Worm (Caenorhabditis elegans) whole organism, L4 larva: Measurements from ENCODE around the gene dnj-7.

Experiments used
- D1046.2 ChIP-seq: fragments of 200-800 bp; sonication (Bioruptor generic); IDR thresholded peaks from 2 replicates; pipeline ENCODE4 v1.3.6; 2022; ENCODE audit warnings: missing genetic modification characterization, missing compliant biosample characterization
- F49E8.2 ChIP-seq: sonication (generic microtip); optimal IDR thresholded peaks from 2 replicates; lab custom pipeline; 2016; ENCODE audit warnings: missing compliant biosample characterization, mild to moderate bottlenecking, missing genetic modification characterization, borderline replicate concordance
- R02D3.7 ChIP-seq: fragments of 150-350 bp; sonication (generic microtip); optimal IDR thresholded peaks from 3 replicates; lab custom pipeline; 2014; ENCODE audit warnings: missing biosample characterization, missing genetic modification characterization
- aha-1 ChIP-seq: fragments of 150-350 bp; peaks from one replicate; lab custom pipeline; 2014; ENCODE audit warnings: missing biosample characterization, missing genetic modification characterization
- aly-2 ChIP-seq: sonication (generic microtip); optimal IDR thresholded peaks from 2 replicates; lab custom pipeline; 2018; ENCODE audit warnings: missing biosample characterization, missing genetic modification characterization
- arid-1 ChIP-seq: fragments of 200-800 bp; sonication (Bioruptor generic); conservative IDR thresholded peaks from 2 replicates; pipeline ENCODE4 v1.3.6; 2022; ENCODE audit warnings: missing genetic modification reagents, missing genetic modification characterization, missing compliant biosample characterization
- cey-2 ChIP-seq: sonication (generic microtip); optimal IDR thresholded peaks from 3 replicates; lab custom pipeline; 2017; ENCODE audit warnings: missing genetic modification characterization, mild to moderate bottlenecking, missing compliant biosample characterization, antibody characterized with exemption, borderline replicate concordance; ENCODE audit not compliant: insufficient read depth
- ctbp-1 ChIP-seq: fragments of 200-800 bp; sonication (Bioruptor generic); IDR thresholded peaks from 2 replicates; pipeline ENCODE4 v1.3.6; 2022; ENCODE audit warnings: missing genetic modification reagents, missing genetic modification characterization, missing compliant biosample characterization
- daf-16 ChIP-seq, 3 experiments: sonication (generic microtip); optimal IDR thresholded peaks; 2 replicates each; lab custom pipeline; 2016 to 2017; ENCODE audit warnings: missing genetic modification characterization in 3 of 3, missing genetic modification reagents in 3 of 3, mild to moderate bottlenecking in 2 of 3, missing compliant biosample characterization in 2 of 3, missing biosample characterization in 1 of 3, moderate library complexity in 1 of 3
- dmd-6 ChIP-seq: fragments of 200-800 bp; sonication (Bioruptor generic); IDR thresholded peaks from 2 replicates; pipeline ENCODE4 v1.3.6; 2022; ENCODE audit warnings: missing genetic modification reagents, missing genetic modification characterization, missing compliant biosample characterization
- gei-8 ChIP-seq: fragments of 200-800 bp; sonication (Bioruptor generic); optimal IDR thresholded peaks from 2 replicates; lab custom pipeline; 2018; ENCODE audit warnings: mild to moderate bottlenecking, missing genetic modification characterization, missing compliant biosample characterization
- hlh-30 ChIP-seq: sonication (generic microtip); optimal IDR thresholded peaks from 2 replicates; lab custom pipeline; 2017; ENCODE audit warnings: antibody characterized with exemption, mild to moderate bottlenecking, missing genetic modification characterization, missing compliant biosample characterization; ENCODE audit not compliant: insufficient read depth
- jun-1 ChIP-seq: fragments of 150-350 bp; optimal IDR thresholded peaks from 2 replicates; lab custom pipeline; 2014; ENCODE audit warnings: missing biosample characterization, missing genetic modification reagents, missing genetic modification characterization
- lin-13 ChIP-seq: fragments of 150-350 bp; optimal IDR thresholded peaks from 2 replicates; lab custom pipeline; 2014; ENCODE audit warnings: missing biosample characterization, missing genetic modification reagents, missing genetic modification characterization
- lin-15B ChIP-seq: fragments of 150-350 bp; sonication (generic microtip); optimal IDR thresholded peaks from 3 replicates; lab custom pipeline; 2014; ENCODE audit warnings: missing biosample characterization, missing genetic modification characterization
- lin-39 ChIP-seq: fragments of 150-350 bp; optimal IDR thresholded peaks from 2 replicates; lab custom pipeline; 2014; ENCODE audit warnings: missing biosample characterization, missing genetic modification reagents, missing genetic modification characterization
- lir-3 ChIP-seq: sonication (generic microtip); optimal IDR thresholded peaks from 2 replicates; lab custom pipeline; 2016; ENCODE audit warnings: mild to moderate bottlenecking, missing genetic modification characterization, missing compliant biosample characterization
- mdl-1 ChIP-seq, 2 experiments: fragments of 150-350 bp in 1 of 2; sonication (generic microtip) in 1 of 2; optimal IDR thresholded peaks; 2 replicates each; lab custom pipeline; 2014 to 2017; ENCODE audit warnings: missing biosample characterization in 2 of 2, missing genetic modification characterization in 2 of 2
- mep-1 ChIP-seq: fragments of 150-350 bp; sonication (generic microtip); optimal IDR thresholded peaks from 3 replicates; lab custom pipeline; 2014; ENCODE audit warnings: missing biosample characterization, missing genetic modification characterization
- nhr-10 ChIP-seq: fragments of 150-350 bp; optimal IDR thresholded peaks from 2 replicates; lab custom pipeline; 2014; ENCODE audit warnings: missing biosample characterization, missing genetic modification characterization
- nhr-102 ChIP-seq: sonication (generic microtip); optimal IDR thresholded peaks from 2 replicates; lab custom pipeline; 2016; ENCODE audit warnings: mild to moderate bottlenecking, missing genetic modification characterization, moderate library complexity, missing compliant biosample characterization
- nhr-11 ChIP-seq: fragments of 150-350 bp; optimal IDR thresholded peaks from 2 replicates; lab custom pipeline; 2014; ENCODE audit warnings: missing biosample characterization, missing genetic modification characterization
- nhr-111 ChIP-seq: fragments of 200-800 bp; sonication (Bioruptor generic); optimal IDR thresholded peaks from 2 replicates; lab custom pipeline; 2018; ENCODE audit warnings: mild to moderate bottlenecking, missing genetic modification characterization, missing compliant biosample characterization
- nhr-28 ChIP-seq: fragments of 150-350 bp; optimal IDR thresholded peaks from 2 replicates; lab custom pipeline; 2014; ENCODE audit warnings: missing biosample characterization, missing genetic modification characterization
- nhr-76 ChIP-seq: fragments of 150-350 bp; optimal IDR thresholded peaks from 2 replicates; lab custom pipeline; 2014; ENCODE audit warnings: missing biosample characterization, missing genetic modification characterization
- php-3 ChIP-seq: fragments of 200-800 bp; sonication (Bioruptor generic); IDR thresholded peaks from 2 replicates; pipeline ENCODE4 v1.3.6; 2022; ENCODE audit warnings: missing genetic modification reagents, missing genetic modification characterization, missing compliant biosample characterization
- saeg-2 ChIP-seq: fragments of 200-800 bp; sonication (Bioruptor generic); IDR thresholded peaks from 2 replicates; pipeline ENCODE4 v1.3.6; 2022; ENCODE audit warnings: missing genetic modification reagents, missing genetic modification characterization, missing compliant biosample characterization
- sdz-12 ChIP-seq: fragments of 200-800 bp; sonication (Bioruptor generic); optimal IDR thresholded peaks from 2 replicates; lab custom pipeline; 2018; ENCODE audit warnings: mild to moderate bottlenecking, missing genetic modification characterization, missing compliant biosample characterization
- skn-1 ChIP-seq: fragments of 150-350 bp; optimal IDR thresholded peaks from 2 replicates; lab custom pipeline; 2014; ENCODE audit warnings: missing biosample characterization, missing genetic modification characterization
- spr-1 ChIP-seq: sonication (generic microtip); optimal IDR thresholded peaks from 2 replicates; lab custom pipeline; 2016; ENCODE audit warnings: mild to moderate bottlenecking, missing genetic modification characterization, missing compliant biosample characterization
- spr-3 ChIP-seq: fragments of 200-800 bp; sonication (Bioruptor generic); optimal IDR thresholded peaks from 2 replicates; lab custom pipeline; 2018; ENCODE audit warnings: mild to moderate bottlenecking, missing genetic modification characterization, missing compliant biosample characterization
- tra-1 ChIP-seq: fragments of 200-800 bp; sonication (Bioruptor generic); IDR thresholded peaks from 2 replicates; pipeline ENCODE4 v1.3.6; 2022; ENCODE audit warnings: missing genetic modification reagents, missing genetic modification characterization, missing compliant biosample characterization
- zip-11 ChIP-seq: fragments of 200-800 bp; sonication (Bioruptor generic); IDR thresholded peaks from 2 replicates; pipeline ENCODE4 v1.3.6; 2022; ENCODE audit warnings: missing genetic modification characterization, missing compliant biosample characterization
- zip-2 ChIP-seq: fragments of 150-350 bp; optimal IDR thresholded peaks from 2 replicates; lab custom pipeline; 2014; ENCODE audit warnings: missing biosample characterization, missing genetic modification characterization
- ztf-11 ChIP-seq: fragments of 150-350 bp; optimal IDR thresholded peaks from 2 replicates; lab custom pipeline; 2014; ENCODE audit warnings: missing biosample characterization, missing genetic modification characterization
- ztf-7 ChIP-seq: fragments of 150-350 bp; optimal IDR thresholded peaks from 2 replicates; lab custom pipeline; 2014; ENCODE audit warnings: missing biosample characterization, missing genetic modification characterization

Gene dnj-7

ce11 chrX:7200475-7200874, 6.1 kb downstream of the dnj-7 start (continued):
- TF ChIP-seq nhr-10 (tag; lab: Kevin White, UChicago) (peak; percentile 22), lin-15B (tag; lab: Kevin White, UChicago) (no peak), ctbp-1 (no peak), gei-8 (no peak), zip-11 (GFP tag; lab: Robert Waterston, UW) (no peak), jun-1 (tag; lab: Kevin White, UChicago) (no peak), nhr-11 (no peak), dmd-6 (GFP tag; lab: Robert Waterston, UW) (peak; percentile 64), lin-13 (GFP tag; lab: Kevin White, UChicago) (peak; percentile 18), daf-16 (GFP tag; optimal IDR thresholded peaks at IDR 0.05; lab: Kevin White, UChicago) (no peak), daf-16 (tag; optimal IDR thresholded peaks at IDR 0.05; lab: Kevin White, UChicago) (peak; percentile 79), ztf-7 (peak; percentile 52), lir-3 (tag; lab: Kevin White, UChicago) (no peak), zip-2 (tag; lab: Kevin White, UChicago) (no peak), hlh-30 (tag; lab: Kevin White, UChicago) (peak; percentile 49), R02D3.7 (no peak), lin-39 (tag; lab: Kevin White, UChicago) (no peak), sdz-12 (GFP tag; lab: Kevin White, UChicago) (no peak), tra-1 (GFP tag; lab: Robert Waterston, UW) (no peak), F49E8.2 (no peak), nhr-28 (tag; lab: Kevin White, UChicago) (peak; percentile 9), nhr-102 (tag; lab: Kevin White, UChicago) (peak; percentile 29), spr-3 (no peak), nhr-76 (tag; lab: Kevin White, UChicago) (no peak), D1046.2 (GFP tag; lab: Robert Waterston, UW) (no peak), mep-1 (tag; lab: Kevin White, UChicago) (peak; percentile 3)

DNA sequence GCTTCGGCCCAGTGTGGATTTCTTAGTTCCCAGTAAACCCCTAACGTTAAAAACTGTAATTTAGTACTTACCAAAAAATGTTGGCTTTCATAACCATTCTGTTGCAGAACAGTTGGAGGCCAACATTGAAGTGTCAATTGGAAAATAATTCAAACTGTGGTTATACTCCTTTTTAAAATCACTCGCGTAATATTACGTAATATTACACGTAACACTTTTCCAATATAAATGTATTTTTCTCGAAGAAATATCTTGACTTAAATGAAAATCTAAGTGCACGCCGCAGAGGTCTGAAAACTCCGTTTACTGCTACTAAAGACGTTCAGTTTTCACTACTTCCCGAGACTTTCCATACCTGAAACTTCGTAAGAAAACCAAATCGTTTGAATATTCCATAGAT, 9.8 kb downstream of the dnj-7 start:
- no peak for TF ChIP-seq mdl-1 (tag; optimal IDR thresholded peaks at IDR 0.05; lab: Kevin White, UChicago)

DNA sequence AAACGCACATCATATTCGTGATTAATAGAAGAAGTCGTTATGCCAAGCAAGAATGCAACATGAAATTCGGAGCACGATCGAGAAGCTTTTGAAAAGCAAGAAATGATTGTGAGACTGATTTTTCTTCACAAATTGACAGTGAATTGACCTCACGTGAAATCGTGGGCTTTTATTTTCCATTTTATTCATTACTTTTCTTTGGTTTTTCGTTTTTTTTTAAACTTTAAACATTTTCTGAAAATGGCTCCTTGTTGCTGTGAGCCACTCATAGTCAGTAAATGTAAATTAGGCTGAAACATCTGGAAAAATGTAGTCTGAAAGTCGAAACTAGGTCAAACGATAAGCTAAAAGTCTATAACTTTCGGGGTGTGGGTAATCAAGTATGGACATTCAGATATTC, 10.8 kb downstream of the dnj-7 start, which contains the start of gene C55B6.5:
Gene C55B6.5, minus strand, starts transcription at position 101 of the 400 bp plus-strand sequence.
- no peak for TF ChIP-seq cey-2
- no peak for TF ChIP-seq saeg-2 (GFP tag; lab: Robert Waterston, UW)
- no peak for TF ChIP-seq lir-3 (tag; lab: Kevin White, UChicago)
- TF ChIP-seq jun-1 (tag; lab: Kevin White, UChicago), result no peak
- no peak for TF ChIP-seq nhr-76 (tag; lab: Kevin White, UChicago)

DNA sequence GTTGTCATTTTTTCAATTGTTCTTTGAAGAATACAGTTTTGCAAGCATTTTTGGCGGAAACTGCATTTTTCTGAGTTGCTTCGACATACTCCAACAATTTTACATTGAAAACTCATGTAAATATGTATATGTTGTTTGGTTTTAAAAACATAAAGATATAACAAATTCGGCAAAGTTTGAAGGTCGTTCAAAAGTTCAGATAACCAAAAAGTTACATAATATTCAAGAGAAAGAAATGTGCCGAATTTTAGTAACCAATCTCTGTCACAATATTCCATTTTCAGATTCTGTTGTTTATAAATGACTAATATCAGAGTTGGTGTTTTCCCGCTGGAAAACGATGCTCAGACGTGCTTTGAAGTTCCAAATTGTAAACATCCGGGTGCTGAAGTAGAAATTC, 12.1 kb downstream of the dnj-7 start, which contains the start of gene ZK867.2:
Gene ZK867.2, plus strand, starts transcription at position 301 of the 400 bp plus-strand sequence.
- TF ChIP-seq php-3 (GFP tag; lab: Robert Waterston, UW), result no peak
- TF ChIP-seq spr-3, result no peak
- TF ChIP-seq lir-3 (tag; lab: Kevin White, UChicago), result no peak
- TF ChIP-seq arid-1, result no peak
- TF ChIP-seq ztf-11 (tag; lab: Kevin White, UChicago), result no peak
- TF ChIP-seq aly-2, result no peak
- TF ChIP-seq, all 104 proteins: peak for 0

DNA sequence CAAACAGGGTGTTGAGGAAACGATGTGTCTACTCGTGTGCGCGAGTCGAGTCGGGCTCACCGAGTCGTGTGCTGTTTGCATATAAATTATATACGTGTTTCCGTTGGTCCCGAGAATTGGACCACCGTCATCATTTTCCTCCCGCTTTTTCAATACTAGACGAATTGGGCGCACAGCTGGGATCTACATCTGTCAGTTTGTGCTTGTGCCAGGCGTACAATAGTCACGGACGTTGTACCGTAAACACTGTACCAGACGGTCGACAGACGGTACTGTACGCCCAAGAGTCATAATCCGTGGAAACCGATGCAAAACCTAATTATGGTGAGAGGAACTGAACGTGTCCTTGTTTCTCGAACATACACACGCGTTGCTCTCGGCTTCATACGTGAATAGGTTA, 14.8 kb downstream of the dnj-7 start:
- peak; percentile 34 for TF ChIP-seq aha-1
- TF ChIP-seq nhr-111, result no peak
- TF ChIP-seq saeg-2 (GFP tag; lab: Robert Waterston, UW), result no peak
- no peak for TF ChIP-seq skn-1
- TF ChIP-seq lir-3 (tag; lab: Kevin White, UChicago), result no peak
- TF ChIP-seq spr-1, result no peak
- TF ChIP-seq daf-16 (GFP tag; optimal IDR thresholded peaks at IDR 0.05; lab: Kevin White, UChicago), result no peak
- no peak for TF ChIP-seq daf-16 (tag; optimal IDR thresholded peaks at IDR 0.05; lab: Kevin White, UChicago)
